Worm (Caenorhabditis elegans): Measurements from ENCODE around the gene cap-2.

The cap-2 gene

DNA sequence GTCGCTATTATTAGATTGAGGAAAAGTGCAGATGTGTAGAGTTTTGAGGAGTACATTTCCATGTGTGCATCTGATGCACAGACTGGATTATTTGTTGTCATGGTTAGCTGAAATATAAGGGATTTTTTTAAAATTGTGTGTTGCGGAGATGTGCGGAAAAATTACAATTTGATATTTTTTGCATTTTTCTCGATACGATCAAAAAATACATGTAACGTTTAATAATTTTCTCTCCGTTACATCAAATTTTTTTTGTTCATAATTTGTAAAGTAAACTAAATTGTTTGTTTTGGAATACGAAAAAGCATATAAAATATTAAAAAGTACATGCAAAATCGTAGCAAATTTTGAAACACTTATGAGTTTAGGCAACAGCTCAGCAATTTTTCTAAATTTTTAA, 41.2 kb downstream of the cap-2 start, which contains the start of gene sra-11:
TSS of gene sra-11 (minus strand) at position 101 of the 400 bp plus-strand sequence.
- TF ChIP-seq tbx-2 (tag; optimal IDR thresholded peaks at IDR 0.05) (no peak), aly-2 (tag; optimal IDR thresholded peaks at IDR 0.05) (no peak)

DNA sequence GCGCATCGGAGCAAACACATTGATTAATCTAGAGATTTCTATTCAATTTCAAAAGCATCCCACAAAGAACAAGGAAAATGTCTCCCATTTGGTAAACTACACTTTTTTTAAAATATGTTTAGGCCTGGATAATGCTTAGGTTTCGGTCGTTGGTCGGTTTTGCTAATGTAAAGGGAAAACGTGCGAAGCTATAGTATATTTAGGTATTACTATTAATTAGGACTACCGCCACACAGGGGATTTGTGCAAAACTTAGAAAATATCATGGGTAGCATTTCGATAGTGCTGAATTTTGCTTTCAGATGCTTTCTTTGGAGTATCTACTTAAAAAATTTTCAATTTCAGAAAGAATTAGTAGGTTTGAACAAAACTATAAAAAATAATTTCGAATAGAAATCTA, 44.0 kb downstream of the cap-2 start:
- TF ChIP-seq nhr-77 (tag; optimal IDR thresholded peaks at IDR 0.05) (no peak), mml-1 (tag; optimal IDR thresholded peaks at IDR 0.05) (no peak), pha-4 (tag; optimal IDR thresholded peaks at IDR 0.05) (no peak), zag-1 (tag; optimal IDR thresholded peaks at IDR 0.05) (no peak), egl-27 (tag; optimal IDR thresholded peaks at IDR 0.05) (no peak), lin-15B (tag; optimal IDR thresholded peaks at IDR 0.05) (no peak), ceh-9 (tag; optimal IDR thresholded peaks at IDR 0.05) (no peak), fos-1 (tag; optimal IDR thresholded peaks at IDR 0.05) (no peak)

DNA sequence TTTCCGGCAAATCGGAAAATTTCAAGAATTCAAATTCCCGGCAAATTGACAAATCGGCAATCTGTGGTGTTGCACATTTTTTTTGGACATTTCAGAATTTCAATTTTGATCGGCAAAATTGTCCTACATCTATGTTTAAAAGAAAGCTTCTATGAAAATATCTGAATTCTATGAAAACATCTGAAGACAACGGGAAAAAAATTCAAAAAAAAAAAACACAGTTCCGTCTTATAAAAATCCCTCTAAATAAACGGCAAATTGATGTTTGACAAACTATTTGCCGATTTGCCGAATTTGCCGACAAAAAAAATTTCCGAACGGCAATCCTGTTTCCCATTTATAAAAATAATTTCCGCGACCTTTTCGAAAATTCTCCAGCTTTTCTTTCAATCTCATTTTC, 45.4 kb downstream of the cap-2 start, which contains the start of gene F44F4.15:
TSS of gene F44F4.15 (plus strand) at position 301 of the 400 bp plus-strand sequence.
- no peak for TF ChIP-seq egl-27 (tag; optimal IDR thresholded peaks at IDR 0.05)
- TF ChIP-seq nhr-67 (tag; optimal IDR thresholded peaks at IDR 0.05) = no peak
- no peak for TF ChIP-seq mml-1 (tag; optimal IDR thresholded peaks at IDR 0.05)
- no peak for TF ChIP-seq nhr-28 (tag; optimal IDR thresholded peaks at IDR 0.05)
- no peak for TF ChIP-seq ztf-4 (tag; optimal IDR thresholded peaks at IDR 0.05)
- TF ChIP-seq nhr-76 (tag; optimal IDR thresholded peaks at IDR 0.05) = no peak
- no peak for TF ChIP-seq ceh-9 (tag; optimal IDR thresholded peaks at IDR 0.05)

ce11 chrII:10915732-10916131, 46.7 kb downstream of the cap-2 start, which contains the start of gene F44F4.9:
Gene F44F4.9 (minus strand): TSS chrII:10915832.
- TF ChIP-seq ztf-11 (tag; optimal IDR thresholded peaks at IDR 0.05) (no peak), nhr-25 (tag; optimal IDR thresholded peaks at IDR 0.05) (no peak), fos-1 (tag; optimal IDR thresholded peaks at IDR 0.05) (no peak), nhr-11 (tag; optimal IDR thresholded peaks at IDR 0.05) (no peak), mdl-1 (tag; optimal IDR thresholded peaks at IDR 0.05) (no peak), hmg-11 (tag; optimal IDR thresholded peaks at IDR 0.05) (no peak), mml-1 (tag; optimal IDR thresholded peaks at IDR 0.05) (no peak), unc-39 (tag; optimal IDR thresholded peaks at IDR 0.05) (no peak), nhr-43 (tag; optimal IDR thresholded peaks at IDR 0.05; ENCODE audit: poor library complexity, severe bottlenecking) (no peak), lin-15B (tag; optimal IDR thresholded peaks at IDR 0.05) (no peak), fkh-10 (GFP tag; optimal IDR thresholded peaks at IDR 0.05) (no peak), lsy-12 (tag; optimal IDR thresholded peaks at IDR 0.05) (no peak), eor-1 (tag; optimal IDR thresholded peaks at IDR 0.05) (no peak)

ce11 chrII:10917174-10917573, 48.2 kb downstream of the cap-2 start, which contains the start of gene F44F4.10:
Gene F44F4.10 (minus strand): TSS chrII:10917274.
- TF ChIP-seq elt-1 (tag; optimal IDR thresholded peaks at IDR 0.05) = no peak
- no peak for TF ChIP-seq fos-1 (tag; optimal IDR thresholded peaks at IDR 0.05)
- TF ChIP-seq ceh-16 (tag; optimal IDR thresholded peaks at IDR 0.05) = no peak
- TF ChIP-seq ceh-28 (tag; optimal IDR thresholded peaks at IDR 0.05) = no peak
- TF ChIP-seq unc-62 (GFP tag; optimal IDR thresholded peaks at IDR 0.05) = no peak
- TF ChIP-seq ceh-82 (tag; optimal IDR thresholded peaks at IDR 0.05) = no peak
- no peak for TF ChIP-seq egl-27 (tag; optimal IDR thresholded peaks at IDR 0.05)
- no peak for TF ChIP-seq lsy-12 (tag; optimal IDR thresholded peaks at IDR 0.05)

DNA sequence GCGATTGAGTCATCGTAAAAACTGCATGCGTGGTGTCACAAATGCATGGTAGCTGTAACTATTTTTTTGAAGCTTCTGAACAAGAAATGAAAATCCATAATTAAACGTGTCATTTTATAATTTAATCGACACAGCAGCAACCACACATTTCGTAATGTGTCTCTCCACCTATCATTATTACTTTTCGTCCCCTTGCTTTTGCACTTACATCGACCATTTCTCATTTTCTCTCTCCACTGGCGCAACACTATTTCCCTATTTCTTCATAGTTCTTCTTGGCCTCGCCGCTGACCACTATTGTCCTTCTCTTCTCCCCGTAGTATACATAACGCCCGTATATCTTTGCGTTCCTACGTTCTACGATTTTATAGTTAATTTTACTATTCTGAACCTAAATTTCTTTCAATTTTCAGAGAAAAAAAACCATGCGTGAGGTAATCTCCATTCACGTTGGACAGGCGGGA, 49.3 kb downstream of the cap-2 start, which contains the start of gene tba-4:
TSS of gene tba-4 (plus strand) at position 414 of the 464 bp plus-strand sequence.
- TF ChIP-seq nhr-25 (tag; optimal IDR thresholded peaks at IDR 0.05) (peak; percentile 13), ceh-82 (tag; optimal IDR thresholded peaks at IDR 0.05) (no peak), elt-2 (tag; optimal IDR thresholded peaks at IDR 0.05) (peak; percentile 23)
